Worm (Caenorhabditis elegans): Measurements from ENCODE around the gene igcm-3.

ce11 chrX:2752841-2753240, 47.2 kb upstream of the igcm-3 start:
- TF ChIP-seq ama-1 (optimal IDR thresholded peaks at IDR 0.05) (no peak), isw-1 (GFP tag; IDR thresholded peaks at IDR 0.05) (no peak), snpc-4 (tag; optimal IDR thresholded peaks at IDR 0.05) (peak; percentile 27)

All from whole organism, L1 larva.